Fruit fly (Drosophila melanogaster) whole organism, embryonic: ENCODE measurements around the gene rols.

Source experiments
- CG10209 ChIP-seq: fragments of 200-800 bp; sonication (Bioruptor generic); optimal IDR thresholded peaks from 3 replicates; lab custom pipeline; 2017; ENCODE audit warnings: missing biosample characterization, mild to moderate bottlenecking, missing genetic modification characterization, missing genetic modification reagents
- CG11456 ChIP-seq: fragments of 200-800 bp; sonication (Bioruptor generic); IDR thresholded peaks from 3 replicates; pipeline ENCODE4 v1.3.6; 2022; ENCODE audit warnings: missing biosample characterization, missing genetic modification characterization
- CG2678 ChIP-seq: fragments of 200-800 bp; sonication (Bioruptor generic); optimal IDR thresholded peaks from 3 replicates; lab custom pipeline; 2019; ENCODE audit warnings: missing biosample characterization, mild to moderate bottlenecking, missing genetic modification characterization, moderate library complexity
- CG2712 ChIP-seq: fragments of 200-800 bp; optimal IDR thresholded peaks from 3 replicates; lab custom pipeline; 2019; ENCODE audit warnings: missing biosample characterization, mild to moderate bottlenecking, missing genetic modification characterization, moderate library complexity
- CG2889 ChIP-seq: fragments of 200-800 bp; sonication (Bioruptor generic); IDR thresholded peaks from 3 replicates; pipeline ENCODE4 v1.3.6; 2022; ENCODE audit warnings: missing biosample characterization, missing genetic modification characterization
- CG31224 ChIP-seq: fragments of 200-800 bp; sonication (Bioruptor generic); IDR thresholded peaks from 2 replicates; pipeline ENCODE4 v1.3.6; 2022; ENCODE audit warnings: missing biosample characterization, missing genetic modification characterization
- CG32767 ChIP-seq: fragments of 200-800 bp; sonication (Bioruptor generic); IDR thresholded peaks from 2 replicates; pipeline ENCODE4 v1.3.6; 2022; ENCODE audit warnings: missing biosample characterization, missing genetic modification characterization
- CG33557 ChIP-seq: fragments of 200-800 bp; sonication (Bioruptor generic); optimal IDR thresholded peaks from 2 replicates; lab custom pipeline; 2019; ENCODE audit warnings: missing biosample characterization, mild to moderate bottlenecking, missing genetic modification characterization, moderate library complexity
- CG5953 ChIP-seq: fragments of 200-800 bp; sonication (Bioruptor generic); IDR thresholded peaks from 2 replicates; pipeline ENCODE4 v1.3.6; 2022; ENCODE audit warnings: missing biosample characterization, missing genetic modification characterization
- CG6765 ChIP-seq: fragments of 200-800 bp; sonication (Bioruptor generic); optimal IDR thresholded peaks from 3 replicates; lab custom pipeline; 2017; ENCODE audit warnings: missing biosample characterization, mild to moderate bottlenecking, missing genetic modification characterization
- CG6813 ChIP-seq: fragments of 200-800 bp; sonication (Bioruptor generic); optimal IDR thresholded peaks from 2 replicates; lab custom pipeline; 2017; ENCODE audit warnings: missing biosample characterization, missing genetic modification characterization, mild to moderate bottlenecking, moderate library complexity, missing genetic modification reagents
- CG8089 ChIP-seq: fragments of 200-800 bp; sonication (Bioruptor generic); optimal IDR thresholded peaks from 3 replicates; lab custom pipeline; 2016; ENCODE audit warnings: missing biosample characterization, missing genetic modification characterization
- CG9727 ChIP-seq: fragments of 200-800 bp; sonication (Bioruptor generic); optimal IDR thresholded peaks from 3 replicates; lab custom pipeline; 2017; ENCODE audit warnings: missing biosample characterization, mild to moderate bottlenecking, missing genetic modification characterization
- Camta ChIP-seq: fragments of 200-800 bp; sonication (Bioruptor generic); optimal IDR thresholded peaks from 2 replicates; lab custom pipeline; 2016; ENCODE audit warnings: missing biosample characterization, missing genetic modification characterization
- CoRest ChIP-seq: fragments of 200-800 bp; sonication (Bioruptor generic); optimal IDR thresholded peaks from 3 replicates; lab custom pipeline; 2018; ENCODE audit warnings: missing biosample characterization, mild to moderate bottlenecking, missing genetic modification characterization, moderate library complexity
- Dad ChIP-seq: fragments of 200-800 bp; sonication (Bioruptor generic); optimal IDR thresholded peaks from 3 replicates; lab custom pipeline; 2016; ENCODE audit warnings: missing biosample characterization, missing genetic modification characterization
- Dref ChIP-seq: fragments of 200-800 bp; sonication (Bioruptor generic); IDR thresholded peaks from 2 replicates; pipeline ENCODE4 v1.3.6; 2022; ENCODE audit warnings: missing biosample characterization, missing genetic modification characterization
- Fer1 ChIP-seq: fragments of 200-800 bp; sonication (Bioruptor generic); optimal IDR thresholded peaks from 2 replicates; lab custom pipeline; 2017; ENCODE audit warnings: missing biosample characterization, mild to moderate bottlenecking, missing genetic modification characterization
- H15 ChIP-seq: fragments of 200-800 bp; sonication (Bioruptor generic); IDR thresholded peaks from 3 replicates; pipeline ENCODE4 v1.3.6; 2022; ENCODE audit warnings: missing biosample characterization, missing genetic modification characterization
- H2.0 ChIP-seq: fragments of 200-800 bp; sonication (Bioruptor generic); IDR thresholded peaks from 2 replicates; pipeline ENCODE4 v1.3.6; 2022; ENCODE audit warnings: missing biosample characterization, missing genetic modification characterization
- HHEX ChIP-seq: fragments of 200-800 bp; sonication (Bioruptor generic); optimal IDR thresholded peaks from 3 replicates; lab custom pipeline; 2017; ENCODE audit warnings: missing biosample characterization, mild to moderate bottlenecking, missing genetic modification characterization, missing genetic modification reagents
- Hmr ChIP-seq: fragments of 200-800 bp; sonication (Bioruptor generic); optimal IDR thresholded peaks from 3 replicates; lab custom pipeline; 2017; ENCODE audit warnings: mild to moderate bottlenecking, missing biosample characterization, missing genetic modification reagents, missing genetic modification characterization
- Lim3 ChIP-seq: fragments of 200-800 bp; sonication (Bioruptor generic); IDR thresholded peaks from 2 replicates; pipeline ENCODE4 v1.3.6; 2022; ENCODE audit warnings: missing biosample characterization, missing genetic modification characterization
- MBD-R2 ChIP-seq: fragments of 200-800 bp; sonication (Bioruptor generic); IDR thresholded peaks from 2 replicates; pipeline ENCODE4 v1.3.6; 2022; ENCODE audit warnings: missing biosample characterization, missing genetic modification characterization
- NC2α ChIP-seq: fragments of 200-800 bp; sonication (Bioruptor generic); optimal IDR thresholded peaks from 2 replicates; lab custom pipeline; 2016; ENCODE audit warnings: missing biosample characterization, missing genetic modification characterization
- NC2β ChIP-seq: fragments of 200-800 bp; sonication (Bioruptor generic); optimal IDR thresholded peaks from 2 replicates; lab custom pipeline; 2016; ENCODE audit warnings: missing biosample characterization, missing genetic modification characterization
- Oli ChIP-seq: fragments of 200-800 bp; sonication (Bioruptor generic); optimal IDR thresholded peaks from 2 replicates; lab custom pipeline; 2018; ENCODE audit warnings: missing biosample characterization, mild to moderate bottlenecking, missing genetic modification characterization, moderate library complexity
- Rfx ChIP-seq: fragments of 200-800 bp; sonication (Bioruptor generic); IDR thresholded peaks from 2 replicates; pipeline ENCODE4 v1.3.6; 2022; ENCODE audit warnings: missing biosample characterization, missing genetic modification characterization
- Tbp ChIP-seq: fragments of >200 bp; optimal IDR thresholded peaks from 2 replicates; lab custom pipeline; 2018; ENCODE audit warnings: missing biosample characterization, missing genetic modification characterization
- Usf ChIP-seq: fragments of 200-800 bp; sonication (Bioruptor generic); optimal IDR thresholded peaks from 2 replicates; lab custom pipeline; 2017; ENCODE audit warnings: missing genotype, missing biosample characterization, missing genetic modification characterization
- cato ChIP-seq: fragments of 200-800 bp; sonication (Bioruptor generic); optimal IDR thresholded peaks from 2 replicates; lab custom pipeline; 2016; ENCODE audit warnings: missing biosample characterization, missing genetic modification characterization, borderline replicate concordance
- cg ChIP-seq: fragments of 200-800 bp; sonication (Bioruptor generic); optimal IDR thresholded peaks from 3 replicates; lab custom pipeline; 2019; ENCODE audit warnings: missing biosample characterization, mild to moderate bottlenecking, missing genetic modification characterization, moderate library complexity
- emc ChIP-seq: fragments of 200-800 bp; sonication (Bioruptor generic); optimal IDR thresholded peaks from 2 replicates; lab custom pipeline; 2016; ENCODE audit warnings: missing biosample characterization, missing genetic modification characterization
- ftz-f1 ChIP-seq: fragments of 200-800 bp; sonication (Bioruptor generic); optimal IDR thresholded peaks from 2 replicates; lab custom pipeline; 2016; ENCODE audit warnings: missing biosample characterization, missing genetic modification characterization
- ham ChIP-seq: fragments of 200-800 bp; sonication (Bioruptor generic); IDR thresholded peaks from 2 replicates; pipeline ENCODE4 v1.3.6; 2022; ENCODE audit warnings: missing biosample characterization, missing genetic modification characterization
- hth ChIP-seq: fragments of >200 bp; optimal IDR thresholded peaks from 2 replicates; lab custom pipeline; 2017; ENCODE audit warnings: inconsistent platforms
- jumu ChIP-seq: fragments of 200-800 bp; sonication (Bioruptor generic); optimal IDR thresholded peaks from 3 replicates; lab custom pipeline; 2016; ENCODE audit warnings: missing biosample characterization, missing genetic modification characterization
- kay ChIP-seq: fragments of 200-800 bp; sonication (Bioruptor generic); optimal IDR thresholded peaks from 2 replicates; lab custom pipeline; 2016; ENCODE audit warnings: missing biosample characterization, missing genetic modification characterization
- kni ChIP-seq: fragments of 200-800 bp; sonication (Bioruptor generic); optimal IDR thresholded peaks from 3 replicates; lab custom pipeline; 2017; ENCODE audit warnings: mild to moderate bottlenecking, missing biosample characterization, missing genetic modification reagents, missing genetic modification characterization
- lab ChIP-seq: fragments of 200-800 bp; sonication (Bioruptor generic); optimal IDR thresholded peaks from 3 replicates; lab custom pipeline; 2017; ENCODE audit warnings: missing biosample characterization, missing genetic modification characterization, mild to moderate bottlenecking, moderate library complexity, missing genetic modification reagents
- pum ChIP-seq: fragments of 200-800 bp; sonication (Bioruptor generic); optimal IDR thresholded peaks from 2 replicates; lab custom pipeline; 2016; ENCODE audit warnings: missing biosample characterization, missing genetic modification characterization
- pzg ChIP-seq: fragments of 200-800 bp; sonication (Bioruptor generic); optimal IDR thresholded peaks from 3 replicates; lab custom pipeline; 2018; ENCODE audit warnings: missing biosample characterization, mild to moderate bottlenecking, missing genetic modification characterization, moderate library complexity
- ranshi ChIP-seq: fragments of 200-800 bp; sonication (Bioruptor generic); IDR thresholded peaks from 2 replicates; pipeline ENCODE4 v1.3.6; 2022; ENCODE audit warnings: missing biosample characterization, missing genetic modification characterization
- seq ChIP-seq: fragments of 200-800 bp; sonication (Bioruptor generic); IDR thresholded peaks from 2 replicates; pipeline ENCODE4 v1.3.6; 2022; ENCODE audit warnings: missing biosample characterization, missing genetic modification characterization
- stc ChIP-seq: fragments of 200-800 bp; sonication (Bioruptor generic); IDR thresholded peaks from 2 replicates; pipeline ENCODE4 v1.3.6; 2022; ENCODE audit warnings: missing biosample characterization, missing genetic modification characterization
- usp ChIP-seq: fragments of >200 bp; optimal IDR thresholded peaks from 2 replicates; lab custom pipeline; 2017; ENCODE audit warnings: missing biosample characterization, missing genetic modification characterization
- wek ChIP-seq: fragments of 200-800 bp; sonication (Bioruptor generic); optimal IDR thresholded peaks from 3 replicates; lab custom pipeline; 2018; ENCODE audit warnings: missing biosample characterization, mild to moderate bottlenecking, missing genetic modification characterization, moderate library complexity
- yki ChIP-seq: fragments of >200 bp; optimal IDR thresholded peaks from 3 replicates; lab custom pipeline; 2018
- zf30C ChIP-seq: fragments of 200-800 bp; sonication (Bioruptor generic); optimal IDR thresholded peaks from 3 replicates; lab custom pipeline; 2018; ENCODE audit warnings: missing biosample characterization, mild to moderate bottlenecking, missing genetic modification characterization

The rols gene

DNA sequence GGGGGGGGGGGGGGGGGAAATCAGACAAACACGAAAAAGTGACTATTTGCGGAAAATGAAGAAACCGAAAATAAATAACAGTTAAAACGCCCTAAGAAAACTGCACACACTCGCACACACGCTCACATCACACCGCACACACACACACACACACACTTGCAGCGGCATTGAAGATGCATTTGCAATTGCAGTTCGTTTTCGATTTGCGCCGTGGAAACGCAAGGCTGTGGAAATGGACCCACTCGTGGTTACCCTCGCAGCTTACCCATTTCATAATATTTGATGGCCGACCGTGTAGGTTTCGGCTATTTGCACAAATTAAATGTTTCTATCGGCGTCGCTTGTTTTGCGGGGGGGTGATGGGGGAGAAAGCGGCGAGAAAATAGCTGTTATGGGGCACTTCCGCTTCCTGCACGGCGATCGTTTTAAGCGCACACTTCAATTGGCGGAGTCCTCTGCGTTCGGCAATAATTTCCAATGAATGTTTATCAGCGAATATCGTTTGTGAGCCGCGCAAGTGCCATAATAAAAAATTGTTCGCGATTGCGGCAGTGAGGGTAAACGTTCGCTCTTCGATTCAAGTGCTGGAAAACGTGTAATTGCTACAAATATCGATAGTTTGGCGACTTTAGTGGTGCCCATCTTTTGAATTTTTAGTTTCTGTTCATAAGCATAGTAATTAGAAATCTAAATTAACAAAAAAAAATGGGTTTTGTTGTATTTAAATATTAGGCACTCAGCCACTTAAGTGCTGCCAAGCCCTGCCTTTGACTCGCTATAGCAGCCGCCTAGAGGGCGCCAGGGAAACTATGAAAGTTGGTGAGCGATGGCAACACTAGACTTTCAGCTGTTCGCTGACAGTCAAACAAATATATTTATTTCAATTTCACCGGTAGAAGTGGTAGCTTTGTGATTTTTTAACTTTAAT, 62.1 kb downstream of the rols start, which contains the start of the genes Pop2 and CG6928 (continued):
- TF ChIP-seq pzg, result peak; percentile 88
- peak; percentile 43; the same call in 1 of the 3 replicates for TF ChIP-seq CG2889 (GFP tag; lab: Robert Waterston, UW)
- peak; percentile 65 for TF ChIP-seq ranshi (GFP tag; lab: Robert Waterston, UW)
- TF ChIP-seq CG8089, result peak; percentile 58
- TF ChIP-seq CoRest, result peak; percentile 81
- peak; percentile 72 for TF ChIP-seq emc (GFP tag; lab: Kevin White, UChicago)
- no peak for TF ChIP-seq yki (lab: Kevin White, UChicago)
- TF ChIP-seq ftz-f1 (GFP tag; lab: Kevin White, UChicago), result peak; percentile 55
- peak; percentile 69 for TF ChIP-seq Dref
- TF ChIP-seq Hmr (GFP tag; lab: Kevin White, UChicago), result peak; percentile 79
- TF ChIP-seq usp (GFP tag; lab: Kevin White, UChicago), result no peak
- peak; percentile 72 for TF ChIP-seq CG9727 (GFP tag; lab: Kevin White, UChicago)
- TF ChIP-seq ham, result 0 out of 2 replicates have a peak, but pooled peaks have one; percentile 39
- no peak for TF ChIP-seq Tbp (GFP tag; lab: Kevin White, UChicago)
- TF ChIP-seq CG31224, result peak; percentile 46; the same call in 1 of the 2 replicates
- TF ChIP-seq zf30C (GFP tag; lab: Kevin White, UChicago), result no peak
- no peak for TF ChIP-seq CG2678 (tag; lab: Kevin White, UChicago)
- TF ChIP-seq MBD-R2 (GFP tag; lab: Robert Waterston, UW), result peak; percentile 94
- TF ChIP-seq stc (GFP tag; lab: Robert Waterston, UW), result no peak
- no peak; the same call in 1 of the 2 replicates for TF ChIP-seq CG32767 (GFP tag; lab: Robert Waterston, UW)
- peak; percentile 26 for TF ChIP-seq Usf (GFP tag; lab: Kevin White, UChicago)
- peak; percentile 82 for TF ChIP-seq Dad
- peak; percentile 29 for TF ChIP-seq CG33557
- TF ChIP-seq NC2β (GFP tag; lab: Kevin White, UChicago), result peak; percentile 82
- TF ChIP-seq NC2α (GFP tag; lab: Kevin White, UChicago), result peak; percentile 25
- TF ChIP-seq kni (GFP tag; lab: Kevin White, UChicago), result peak; percentile 1
- TF ChIP-seq CG6813, result no peak
- peak; percentile 60 for TF ChIP-seq CG10209 (GFP tag; lab: Kevin White, UChicago)
- TF ChIP-seq hth, result no peak
- peak; percentile 88 for TF ChIP-seq pum (GFP tag; lab: Kevin White, UChicago)
- no peak for TF ChIP-seq CG5953 (GFP tag; lab: Robert Waterston, UW)
- TF ChIP-seq HHEX (GFP tag; lab: Kevin White, UChicago), result no peak
- peak; percentile 79 for TF ChIP-seq lab (GFP tag; lab: Kevin White, UChicago)
- no peak for TF ChIP-seq CG6765 (GFP tag; lab: Kevin White, UChicago)
- peak; percentile 60 for TF ChIP-seq H2.0
- peak; percentile 71; the same call in 2 of the 3 replicates for TF ChIP-seq CG11456 (GFP tag; lab: Robert Waterston, UW)
- peak; percentile 88 for TF ChIP-seq cg
- TF ChIP-seq cato (GFP tag; lab: Kevin White, UChicago), result peak; percentile 31
- TF ChIP-seq Camta, result peak; percentile 70
- TF ChIP-seq Oli, result peak; percentile 44
- no peak for TF ChIP-seq wek (GFP tag; lab: Kevin White, UChicago)
- peak; percentile 33 for TF ChIP-seq Fer1 (GFP tag; lab: Kevin White, UChicago)
- peak; percentile 77 for TF ChIP-seq CG2712 (tag; lab: Kevin White, UChicago)
- TF ChIP-seq kay, result peak; percentile 64
- TF ChIP-seq jumu (GFP tag; lab: Kevin White, UChicago), result peak; percentile 84
- peak; percentile 66; the same call in 2 of the 3 replicates for TF ChIP-seq H15 (GFP tag; lab: Robert Waterston, UW)
- peak; percentile 58; the same call in 1 of the 2 replicates for TF ChIP-seq seq (GFP tag; lab: Robert Waterston, UW)
- 0 out of 2 replicates have a peak, but pooled peaks have one; percentile 15 for TF ChIP-seq Lim3 (GFP tag; lab: Robert Waterston, UW)
- TF ChIP-seq Rfx (GFP tag; lab: Robert Waterston, UW), result peak; percentile 82
